Fruit fly (Drosophila melanogaster) whole organism, embryonic: Measurements from ENCODE around the gene CG8668.

ENCODE experiments used
- Adf1 ChIP-seq: fragments of 200-800 bp; sonication (Bioruptor generic); IDR thresholded peaks from 2 replicates; pipeline ENCODE4 v1.3.6; 2022; ENCODE audit warnings: missing biosample characterization, missing genetic modification characterization
- Asciz ChIP-seq: fragments of 200-800 bp; sonication (Bioruptor generic); optimal IDR thresholded peaks from 2 replicates; lab custom pipeline; 2017; ENCODE audit warnings: missing biosample characterization, mild to moderate bottlenecking, missing genetic modification characterization, missing genetic modification reagents
- Awh ChIP-seq: fragments of 200-800 bp; sonication (Bioruptor generic); IDR thresholded peaks from 2 replicates; pipeline ENCODE4, ENCODE4 v1.3.6; 2022; ENCODE audit warnings: missing biosample characterization, missing genetic modification characterization
- B-H2 ChIP-seq: fragments of 200-800 bp; sonication (Bioruptor generic); optimal IDR thresholded peaks from 2 replicates; lab custom pipeline; 2018; ENCODE audit warnings: missing biosample characterization, mild to moderate bottlenecking, missing genetic modification characterization
- Bgb ChIP-seq: fragments of 200-800 bp; sonication (Bioruptor generic); IDR thresholded peaks from 2 replicates; pipeline ENCODE4 v1.3.6; 2022; ENCODE audit warnings: missing biosample characterization, missing genetic modification characterization; ENCODE audit not compliant: partially characterized antibody
- CG10543 ChIP-seq: fragments of 200-800 bp; sonication (Bioruptor generic); optimal IDR thresholded peaks from 3 replicates; lab custom pipeline; 2017; ENCODE audit warnings: missing biosample characterization, mild to moderate bottlenecking, missing genetic modification characterization, moderate library complexity
- CG10565 ChIP-seq: fragments of 200-800 bp; sonication (Bioruptor generic); optimal IDR thresholded peaks from 3 replicates; lab custom pipeline; 2016; ENCODE audit warnings: missing biosample characterization, mild to moderate bottlenecking, missing genetic modification characterization
- CG11247 ChIP-seq: fragments of 200-800 bp; sonication (Bioruptor generic); IDR thresholded peaks from 2 replicates; pipeline ENCODE4 v1.3.6; 2022; ENCODE audit warnings: missing biosample characterization, missing genetic modification characterization
- CG11504 ChIP-seq: fragments of 200-800 bp; sonication (Bioruptor generic); optimal IDR thresholded peaks from 3 replicates; lab custom pipeline; 2019; ENCODE audit warnings: missing biosample characterization, mild to moderate bottlenecking, missing genetic modification characterization, moderate library complexity
- CG12659 ChIP-seq: fragments of 200-800 bp; sonication (Bioruptor generic); optimal IDR thresholded peaks from 3 replicates; lab custom pipeline; 2017; ENCODE audit warnings: mild to moderate bottlenecking, missing biosample characterization, missing genetic modification reagents, missing genetic modification characterization
- CG13424 ChIP-seq: fragments of 200-800 bp; sonication (Bioruptor generic); optimal IDR thresholded peaks from 2 replicates; lab custom pipeline; 2019; ENCODE audit warnings: missing biosample characterization, mild to moderate bottlenecking, missing genetic modification characterization, moderate library complexity
- CG15073 ChIP-seq: fragments of 200-800 bp; sonication (Bioruptor generic); optimal IDR thresholded peaks from 2 replicates; lab custom pipeline; 2016; ENCODE audit warnings: missing biosample characterization, missing genetic modification characterization
- CG17385 ChIP-seq: fragments of 200-800 bp; sonication (Bioruptor generic); optimal IDR thresholded peaks from 3 replicates; lab custom pipeline; 2018; ENCODE audit warnings: missing biosample characterization, mild to moderate bottlenecking, missing genetic modification characterization
- CG18011 ChIP-seq: fragments of 200-800 bp; sonication (Bioruptor generic); optimal IDR thresholded peaks from 2 replicates; lab custom pipeline; 2017; ENCODE audit warnings: missing biosample characterization, missing genetic modification characterization, mild to moderate bottlenecking, moderate library complexity, missing genotype
- CG18262 ChIP-seq: fragments of 200-800 bp; optimal IDR thresholded peaks from 3 replicates; lab custom pipeline; 2019; ENCODE audit warnings: missing biosample characterization, mild to moderate bottlenecking, missing genetic modification characterization, moderate library complexity
- CG2678 ChIP-seq: fragments of 200-800 bp; sonication (Bioruptor generic); optimal IDR thresholded peaks from 3 replicates; lab custom pipeline; 2019; ENCODE audit warnings: missing biosample characterization, mild to moderate bottlenecking, missing genetic modification characterization, moderate library complexity
- CG2875 ChIP-seq: fragments of 200-800 bp; sonication (Bioruptor generic); optimal IDR thresholded peaks from 2 replicates; lab custom pipeline; 2017; ENCODE audit warnings: missing biosample characterization, mild to moderate bottlenecking, missing genetic modification characterization, missing genetic modification reagents
- CG2889 ChIP-seq: fragments of 200-800 bp; sonication (Bioruptor generic); IDR thresholded peaks from 3 replicates; pipeline ENCODE4 v1.3.6; 2022; ENCODE audit warnings: missing biosample characterization, missing genetic modification characterization
- CG31224 ChIP-seq: fragments of 200-800 bp; sonication (Bioruptor generic); IDR thresholded peaks from 2 replicates; pipeline ENCODE4 v1.3.6; 2022; ENCODE audit warnings: missing biosample characterization, missing genetic modification characterization
- CG32772 ChIP-seq: fragments of 200-800 bp; sonication (Bioruptor generic); IDR thresholded peaks from 2 replicates; pipeline ENCODE4 v1.3.6; 2022; ENCODE audit warnings: missing biosample characterization, missing genetic modification characterization
- CG3407 ChIP-seq: fragments of 200-800 bp; sonication (Bioruptor generic); optimal IDR thresholded peaks from 2 replicates; lab custom pipeline; 2018; ENCODE audit warnings: missing biosample characterization, mild to moderate bottlenecking, missing genetic modification characterization
- CG4360 ChIP-seq: fragments of 200-800 bp; sonication (Bioruptor generic); IDR thresholded peaks from 2 replicates; pipeline ENCODE4 v1.3.6; 2022; ENCODE audit warnings: missing biosample characterization, missing genetic modification characterization
- CG6272 ChIP-seq: fragments of 200-800 bp; sonication (Bioruptor generic); IDR thresholded peaks from 2 replicates; pipeline ENCODE4 v1.3.6; 2022; ENCODE audit warnings: missing biosample characterization, missing genetic modification characterization
- CG7271 ChIP-seq: fragments of 200-800 bp; sonication (Bioruptor generic); optimal IDR thresholded peaks from 2 replicates; lab custom pipeline; 2018; ENCODE audit warnings: missing biosample characterization, mild to moderate bottlenecking, missing genetic modification characterization, moderate library complexity
- CG7928 ChIP-seq: fragments of 200-800 bp; sonication (Bioruptor generic); optimal IDR thresholded peaks from 2 replicates; lab custom pipeline; 2017; ENCODE audit warnings: missing biosample characterization, mild to moderate bottlenecking, missing genetic modification characterization
- CG7987 ChIP-seq: fragments of 200-800 bp; sonication (Bioruptor generic); optimal IDR thresholded peaks from 2 replicates; lab custom pipeline; 2018; ENCODE audit warnings: missing biosample characterization, mild to moderate bottlenecking, missing genetic modification characterization, moderate library complexity
- CG8290 ChIP-seq, 3 experiments: fragments of 200-800 bp; sonication (Bioruptor generic); optimal IDR thresholded peaks; 2 replicates each; lab custom pipeline; 2016 to 2019; ENCODE audit warnings: missing biosample characterization in 3 of 3, missing genetic modification characterization in 3 of 3, mild to moderate bottlenecking in 2 of 3, moderate library complexity in 1 of 3
- CG8924 ChIP-seq: fragments of 200-800 bp; optimal IDR thresholded peaks from 3 replicates; lab custom pipeline; 2019; ENCODE audit warnings: missing biosample characterization, mild to moderate bottlenecking, missing genetic modification characterization, moderate library complexity
- CG9727 ChIP-seq: fragments of 200-800 bp; sonication (Bioruptor generic); optimal IDR thresholded peaks from 3 replicates; lab custom pipeline; 2017; ENCODE audit warnings: missing biosample characterization, mild to moderate bottlenecking, missing genetic modification characterization
- CTCF ChIP-seq: fragments of 200-800 bp; sonication (Bioruptor generic); optimal IDR thresholded peaks from 2 replicates; lab custom pipeline; 2017; ENCODE audit warnings: missing biosample characterization, mild to moderate bottlenecking, missing genetic modification characterization, moderate library complexity
- Drgx ChIP-seq: fragments of 200-800 bp; sonication (Bioruptor generic); IDR thresholded peaks from 2 replicates; pipeline ENCODE4 v1.3.6; 2022; ENCODE audit warnings: missing biosample characterization, missing genetic modification characterization
- Fer3 ChIP-seq: fragments of 200-800 bp; sonication (Bioruptor generic); optimal IDR thresholded peaks from 2 replicates; lab custom pipeline; 2018; ENCODE audit warnings: missing biosample characterization, mild to moderate bottlenecking, missing genetic modification characterization, moderate library complexity
- Gsc ChIP-seq: fragments of 200-800 bp; sonication (Bioruptor generic); IDR thresholded peaks from 2 replicates; pipeline ENCODE4 v1.3.6; 2022; ENCODE audit warnings: missing biosample characterization, missing genetic modification characterization
- Hmr ChIP-seq: fragments of 200-800 bp; sonication (Bioruptor generic); optimal IDR thresholded peaks from 3 replicates; lab custom pipeline; 2017; ENCODE audit warnings: mild to moderate bottlenecking, missing biosample characterization, missing genetic modification reagents, missing genetic modification characterization
- Med ChIP-seq: fragments of 200-800 bp; sonication (Bioruptor generic); peaks from one replicate; lab custom pipeline; 2016; ENCODE audit warnings: missing biosample characterization, missing genetic modification characterization, mild to moderate bottlenecking, inconsistent platforms, moderate library complexity
- NFAT ChIP-seq: fragments of 200-800 bp; sonication (Bioruptor generic); IDR thresholded peaks from 2 replicates; pipeline ENCODE4 v1.3.6; 2022; ENCODE audit warnings: missing biosample characterization, missing genetic modification characterization
- Nf-YC ChIP-seq: fragments of 200-800 bp; optimal IDR thresholded peaks from 3 replicates; lab custom pipeline; 2019; ENCODE audit warnings: missing biosample characterization, mild to moderate bottlenecking, missing genetic modification characterization, moderate library complexity
- TFAM ChIP-seq: fragments of 200-800 bp; sonication (Bioruptor generic); optimal IDR thresholded peaks from 2 replicates; lab custom pipeline; 2017; ENCODE audit warnings: missing biosample characterization, missing genetic modification characterization, inconsistent platforms
- ase ChIP-seq: fragments of 200-800 bp; sonication (Bioruptor generic); IDR thresholded peaks from 3 replicates; pipeline ENCODE4 v1.3.6; 2022; ENCODE audit warnings: missing biosample characterization, missing genetic modification characterization
- ash1 ChIP-seq: fragments of 200-800 bp; sonication (Bioruptor generic); optimal IDR thresholded peaks from 2 replicates; lab custom pipeline; 2018; ENCODE audit warnings: missing biosample characterization, mild to moderate bottlenecking, missing genetic modification characterization
- grn ChIP-seq: fragments of 200-800 bp; sonication (Bioruptor generic); optimal IDR thresholded peaks from 3 replicates; lab custom pipeline; 2017; ENCODE audit warnings: missing biosample characterization, missing genetic modification characterization
- gro ChIP-seq: fragments of 200-800 bp; sonication (Bioruptor generic); optimal IDR thresholded peaks from 2 replicates; lab custom pipeline; 2016; ENCODE audit warnings: missing biosample characterization, missing genetic modification characterization
- hbn ChIP-seq: fragments of 200-800 bp; sonication (Bioruptor generic); IDR thresholded peaks from 2 replicates; pipeline ENCODE4 v1.3.6; 2022; ENCODE audit warnings: missing biosample characterization, missing genetic modification characterization; ENCODE audit not compliant: partially characterized antibody
- kay ChIP-seq: fragments of 200-800 bp; sonication (Bioruptor generic); optimal IDR thresholded peaks from 2 replicates; lab custom pipeline; 2016; ENCODE audit warnings: missing biosample characterization, missing genetic modification characterization
- prd ChIP-seq, 3 experiments: fragments of >200 bp in 2 of 3; fragments of 200-800 bp in 1 of 3; sonication (Bioruptor generic) in 1 of 3; optimal IDR thresholded peaks in 2 of 3; IDR thresholded peaks in 1 of 3; 2 replicates in 2 of 3; 3 replicates in 1 of 3; pipeline versions ENCODE4 v1.3.6 to Lab custom; 2017 to 2022; ENCODE audit warnings: missing biosample characterization in 1 of 3, missing genetic modification characterization in 1 of 3
- sug ChIP-seq: fragments of 200-800 bp; optimal IDR thresholded peaks from 2 replicates; lab custom pipeline; 2019; ENCODE audit warnings: missing biosample characterization, mild to moderate bottlenecking, missing genetic modification characterization, moderate library complexity
- tap ChIP-seq: fragments of 200-800 bp; optimal IDR thresholded peaks from 3 replicates; lab custom pipeline; 2019; ENCODE audit warnings: missing biosample characterization, mild to moderate bottlenecking, missing genetic modification characterization, moderate library complexity
- unpg ChIP-seq: fragments of 200-800 bp; sonication (Bioruptor generic); optimal IDR thresholded peaks from 3 replicates; lab custom pipeline; 2018; ENCODE audit warnings: missing biosample characterization, mild to moderate bottlenecking, missing genetic modification characterization, moderate library complexity
- wek ChIP-seq: fragments of 200-800 bp; sonication (Bioruptor generic); optimal IDR thresholded peaks from 3 replicates; lab custom pipeline; 2018; ENCODE audit warnings: missing biosample characterization, mild to moderate bottlenecking, missing genetic modification characterization, moderate library complexity

The CG8668 gene

dm6 chr2L:8097461-8097860 is 29.3 kb upstream of the CG8668 start:
- TF ChIP-seq Hmr = peak; percentile 83
- TF ChIP-seq Asciz (GFP tag; lab: Kevin White, UChicago) = peak; percentile 72
- TF ChIP-seq CTCF (GFP tag; lab: Kevin White, UChicago) = peak; percentile 12
- TF ChIP-seq CG7271 = no peak
- TF ChIP-seq Adf1 (GFP tag; lab: Robert Waterston, UW) = peak; percentile 22; the same call in 1 of the 2 replicates
- TF ChIP-seq CG3407 (GFP tag; lab: Kevin White, UChicago) = peak; percentile 61
- peak; percentile 28 for TF ChIP-seq CG18262 (tag; lab: Kevin White, UChicago)
- peak; percentile 90 for TF ChIP-seq CG10543
- TF ChIP-seq CG31224 (GFP tag; lab: Robert Waterston, UW) = peak; percentile 31; the same call in 1 of the 2 replicates
- 0 out of 2 replicates have a peak, but pooled peaks have one; percentile 21 for TF ChIP-seq CG11247
- TF ChIP-seq NFAT = peak; percentile 53; the same call in 1 of the 2 replicates
- TF ChIP-seq CG6272 (GFP tag; lab: Robert Waterston, UW) = no peak
- TF ChIP-seq Awh = peak; percentile 53; the same call in 1 of the 2 replicates
- peak; percentile 37 for TF ChIP-seq CG12659
- TF ChIP-seq Nf-YC (tag; lab: Kevin White, UChicago) = peak; percentile 25
- TF ChIP-seq CG8290 (GFP tag; optimal IDR thresholded peaks at IDR 0.05; lab: Kevin White, UChicago) = no peak
- peak in 1 of 2 experiments; percentile 85 for TF ChIP-seq CG8290 (tag; optimal IDR thresholded peaks at IDR 0.05; lab: Kevin White, UChicago)
- peak; percentile 39 for TF ChIP-seq kay (GFP tag; lab: Kevin White, UChicago)
- TF ChIP-seq sug (tag; lab: Kevin White, UChicago) = peak; percentile 89
- TF ChIP-seq grn (GFP tag; lab: Kevin White, UChicago) = peak; percentile 64
- TF ChIP-seq tap = peak; percentile 16
- TF ChIP-seq CG15073 (GFP tag; lab: Kevin White, UChicago) = no peak
- peak; percentile 51 for TF ChIP-seq B-H2 (GFP tag; lab: Kevin White, UChicago)
- TF ChIP-seq CG9727 = peak; percentile 63
- peak; percentile 37 for TF ChIP-seq CG11504 (tag; lab: Kevin White, UChicago)
- peak; percentile 40 for TF ChIP-seq gro (GFP tag; lab: Kevin White, UChicago)
- no peak for TF ChIP-seq TFAM (GFP tag; lab: Kevin White, UChicago)
- TF ChIP-seq Gsc (GFP tag; lab: Robert Waterston, UW) = no peak
- TF ChIP-seq CG32772 (GFP tag; lab: Robert Waterston, UW) = no peak
- peak; percentile 91 for TF ChIP-seq Med
- TF ChIP-seq CG17385 (GFP tag; lab: Kevin White, UChicago) = peak; percentile 13
- TF ChIP-seq ash1 (GFP tag; lab: Kevin White, UChicago) = peak; percentile 29
- no peak for TF ChIP-seq hbn (GFP tag; lab: Robert Waterston, UW)
- TF ChIP-seq unpg (GFP tag; lab: Kevin White, UChicago) = peak; percentile 58
- no peak for TF ChIP-seq CG4360
- peak; percentile 75 for TF ChIP-seq CG2678 (tag; lab: Kevin White, UChicago)
- peak; percentile 50 for TF ChIP-seq CG13424
- TF ChIP-seq Bgb (GFP tag; lab: Robert Waterston, UW) = no peak
- peak; percentile 68 for TF ChIP-seq Fer3 (tag; lab: Kevin White, UChicago)
- TF ChIP-seq CG2889 (GFP tag; lab: Robert Waterston, UW) = no peak
- peak; percentile 37 for TF ChIP-seq CG18011
- no peak; the same call in 2 of the 3 replicates for TF ChIP-seq ase (GFP tag; lab: Robert Waterston, UW)
- TF ChIP-seq CG7987 (GFP tag; lab: Kevin White, UChicago) = peak; percentile 83
- TF ChIP-seq CG8924 = peak; percentile 45
- no peak for TF ChIP-seq Drgx (GFP tag; lab: Robert Waterston, UW)
- TF ChIP-seq CG10565 (GFP tag; lab: Kevin White, UChicago) = no peak
- TF ChIP-seq prd (optimal IDR thresholded peaks at IDR 0.05; lab: Kevin White, UChicago) = peak in 1 of 2 experiments; percentile 21
- TF ChIP-seq prd (GFP tag; IDR thresholded peaks at IDR 0.05; lab: Robert Waterston, UW) = no peak
- TF ChIP-seq wek (GFP tag; lab: Kevin White, UChicago) = peak; percentile 72
- peak; percentile 65 for TF ChIP-seq CG2875
- TF ChIP-seq CG7928 (GFP tag; lab: Kevin White, UChicago) = peak; percentile 15
